Fruit fly (Drosophila melanogaster): ENCODE measurements around the gene CG42846.

The CG42846 gene

dm6 chr3L:199754-200596, 31.4 kb downstream of the CG42846 start, which contains the start of the genes rno and mri:
rno (minus strand) TSS chr3L:199762.
mri (plus strand) TSS chr3L:200174.
- peak; percentile 85 for TF ChIP-seq CG7101 (tag; optimal IDR thresholded peaks at IDR 0.05)
- peak; percentile 44 for TF ChIP-seq CG1620 (GFP tag; optimal IDR thresholded peaks at IDR 0.05)
- TF ChIP-seq ovo (GFP tag; optimal IDR thresholded peaks at IDR 0.05): peak; percentile 46
- peak; percentile 64 for TF ChIP-seq bab1 (GFP tag; optimal IDR thresholded peaks at IDR 0.05)
- TF ChIP-seq CG33017 (tag; optimal IDR thresholded peaks at IDR 0.05): peak; percentile 70
- TF ChIP-seq Hr96 (GFP tag; optimal IDR thresholded peaks at IDR 0.05): peak; percentile 45
- TF ChIP-seq CG12768 (GFP tag; optimal IDR thresholded peaks at IDR 0.05): peak; percentile 54
- TF ChIP-seq toe (GFP tag; optimal IDR thresholded peaks at IDR 0.05): no peak
- no peak for TF ChIP-seq cnc (optimal IDR thresholded peaks at IDR 0.05)
- no peak for TF ChIP-seq pad (GFP tag; optimal IDR thresholded peaks at IDR 0.05)
- peak; percentile 85 for TF ChIP-seq CG14711 (tag; optimal IDR thresholded peaks at IDR 0.05)
- no peak for TF ChIP-seq CG5204 (GFP tag; optimal IDR thresholded peaks at IDR 0.05)
- peak; percentile 16 for TF ChIP-seq cic (GFP tag; optimal IDR thresholded peaks at IDR 0.05)
- TF ChIP-seq Mnt (GFP tag; optimal IDR thresholded peaks at IDR 0.05): peak; percentile 52
- TF ChIP-seq tj (GFP tag; optimal IDR thresholded peaks at IDR 0.05): peak; percentile 36
- peak; percentile 47 for TF ChIP-seq CG7045 (GFP tag; optimal IDR thresholded peaks at IDR 0.05)
- TF ChIP-seq Crg-1 (GFP tag; optimal IDR thresholded peaks at IDR 0.05): peak; percentile 55
- no peak for TF ChIP-seq kay (GFP tag; ENCODE audit: borderline replicate concordance)
- peak; percentile 23 for TF ChIP-seq Clk (GFP tag; optimal IDR thresholded peaks at IDR 0.05)
- peak; percentile 80 for TF ChIP-seq CG11617 (GFP tag; optimal IDR thresholded peaks at IDR 0.05)

dm6 chr3L:199050-199745, 32.2 kb downstream of the CG42846 start:
- TF ChIP-seq Crg-1 (GFP tag; optimal IDR thresholded peaks at IDR 0.05) (peak; percentile 44), bab1 (GFP tag; optimal IDR thresholded peaks at IDR 0.05) (peak; percentile 19), Hr96 (GFP tag; optimal IDR thresholded peaks at IDR 0.05) (no peak), CG5204 (GFP tag; optimal IDR thresholded peaks at IDR 0.05) (no peak), CG7101 (tag; optimal IDR thresholded peaks at IDR 0.05) (no peak), Mnt (GFP tag; optimal IDR thresholded peaks at IDR 0.05) (peak; percentile 98), CG7045 (GFP tag; optimal IDR thresholded peaks at IDR 0.05) (no peak), kay (GFP tag; ENCODE audit: borderline replicate concordance) (no peak), cic (GFP tag; optimal IDR thresholded peaks at IDR 0.05) (peak; percentile 77), CG11617 (GFP tag; optimal IDR thresholded peaks at IDR 0.05) (no peak), CG12768 (GFP tag; optimal IDR thresholded peaks at IDR 0.05) (no peak), CG1620 (GFP tag; optimal IDR thresholded peaks at IDR 0.05) (peak; percentile 43), cnc (optimal IDR thresholded peaks at IDR 0.05) (no peak), pad (GFP tag; optimal IDR thresholded peaks at IDR 0.05) (peak; percentile 97), ovo (GFP tag; optimal IDR thresholded peaks at IDR 0.05) (no peak)

dm6 chr3L:184251-184650, 47.2 kb downstream of the CG42846 start, which contains the start of the genes CG34140, Mkp and Mtch:
CG34140 (minus strand) TSS chr3L:184424.
Mkp (minus strand) TSS chr3L:184540.
Mtch (plus strand) TSS chr3L:184626.
- peak; percentile 69 for TF ChIP-seq CG7045 (GFP tag; optimal IDR thresholded peaks at IDR 0.05)
- peak; percentile 91 for TF ChIP-seq CG1620 (GFP tag; optimal IDR thresholded peaks at IDR 0.05)
- TF ChIP-seq cnc (optimal IDR thresholded peaks at IDR 0.05): no peak
- TF ChIP-seq Mnt (GFP tag; optimal IDR thresholded peaks at IDR 0.05): peak; percentile 88
- TF ChIP-seq CG7101 (tag; optimal IDR thresholded peaks at IDR 0.05): peak; percentile 86
- peak; percentile 93 for TF ChIP-seq Crg-1 (GFP tag; optimal IDR thresholded peaks at IDR 0.05)
- TF ChIP-seq CG5204 (GFP tag; optimal IDR thresholded peaks at IDR 0.05): no peak
- peak; percentile 47 for TF ChIP-seq cic (GFP tag; optimal IDR thresholded peaks at IDR 0.05)
- TF ChIP-seq CG12768 (GFP tag; optimal IDR thresholded peaks at IDR 0.05): peak; percentile 63
- peak; percentile 92 for TF ChIP-seq bab1 (GFP tag; optimal IDR thresholded peaks at IDR 0.05)
- TF ChIP-seq CG11617 (GFP tag; optimal IDR thresholded peaks at IDR 0.05): peak; percentile 92
- peak; percentile 73 for TF ChIP-seq kay (GFP tag; ENCODE audit: borderline replicate concordance)
- no peak for TF ChIP-seq toe (GFP tag; optimal IDR thresholded peaks at IDR 0.05)
- peak; percentile 78 for TF ChIP-seq ovo (GFP tag; optimal IDR thresholded peaks at IDR 0.05)
- peak; percentile 70 for TF ChIP-seq CG33017 (tag; optimal IDR thresholded peaks at IDR 0.05)
- TF ChIP-seq CG14711 (tag; optimal IDR thresholded peaks at IDR 0.05): peak; percentile 86
- TF ChIP-seq pad (GFP tag; optimal IDR thresholded peaks at IDR 0.05): peak; percentile 68
- peak; percentile 75 for TF ChIP-seq tj (GFP tag; optimal IDR thresholded peaks at IDR 0.05)
- TF ChIP-seq Clk (GFP tag; optimal IDR thresholded peaks at IDR 0.05): peak; percentile 71
- TF ChIP-seq Hr96 (GFP tag; optimal IDR thresholded peaks at IDR 0.05): peak; percentile 92

Measured in whole organism, adult.